Worm (Caenorhabditis elegans): Measurements from ENCODE around the gene F07C3.16.

DNA sequence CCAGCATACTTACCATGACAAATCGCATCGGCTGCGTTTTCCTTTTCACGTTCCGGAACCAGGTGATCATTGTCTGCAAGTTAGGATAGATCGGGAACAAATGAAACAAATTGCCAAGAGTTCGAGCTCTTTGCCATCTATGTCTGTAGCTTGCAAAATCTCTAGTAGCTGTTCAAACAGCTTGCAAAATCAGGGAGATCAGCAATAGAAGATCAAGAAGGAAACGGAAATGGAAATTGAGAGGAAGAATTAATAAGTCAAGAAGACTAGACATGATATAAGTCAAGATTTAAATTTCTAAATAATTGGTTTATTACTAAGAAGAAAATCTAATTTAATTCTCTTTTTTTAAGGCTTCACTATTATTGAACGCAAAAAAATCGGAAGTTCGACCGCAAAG, 25.1 kb downstream of the F07C3.16 start, which contains the start of gene F07C3.3:
- TF ChIP-seq tab-1 (GFP tag; IDR thresholded peaks at IDR 0.05) (no peak), flt-1 (GFP tag; IDR thresholded peaks at IDR 0.05) (no peak), ztf-29 (GFP tag; IDR thresholded peaks at IDR 0.05) (no peak), klf-2 (GFP tag; conservative IDR thresholded peaks at IDR 0.05) (no peak), ztf-23 (GFP tag; IDR thresholded peaks at IDR 0.05) (no peak)

Data from whole organism, midembryonic.